Fruit fly (Drosophila melanogaster) whole organism, prepupa: ENCODE measurements around the gene CG33271.
A peak's percentile ranks its signal among the peaks of the same experiment; 100 is the strongest.

Experiments used
- Blimp-1 ChIP-seq: fragments of 200-800 bp; sonication (Bioruptor generic); optimal IDR thresholded peaks from 3 replicates; lab custom pipeline; 2017; ENCODE audit warnings: missing biosample characterization, missing genetic modification characterization, mild to moderate bottlenecking, moderate library complexity, missing genetic modification reagents
- CG10631 ChIP-seq: fragments of 200-800 bp; sonication (Bioruptor generic); optimal IDR thresholded peaks from 2 replicates; lab custom pipeline; 2016; ENCODE audit warnings: missing biosample characterization, missing genetic modification characterization
- CG11762 ChIP-seq: fragments of 200-800 bp; sonication (Bioruptor generic); optimal IDR thresholded peaks from 3 replicates; lab custom pipeline; 2016; ENCODE audit warnings: missing biosample characterization, missing genetic modification characterization; ENCODE audit not compliant: insufficient read depth
- CG11902 ChIP-seq: fragments of 200-800 bp; sonication (Bioruptor generic); optimal IDR thresholded peaks from 3 replicates; lab custom pipeline; 2016; ENCODE audit warnings: missing biosample characterization, missing genetic modification characterization
- CG15336 ChIP-seq: fragments of 200-800 bp; sonication (Bioruptor generic); IDR thresholded peaks from 2 replicates; pipeline ENCODE4 v1.3.6; 2022; ENCODE audit warnings: missing biosample characterization, missing genetic modification characterization
- CG1621 ChIP-seq: fragments of 200-800 bp; sonication (Bioruptor generic); optimal IDR thresholded peaks from 3 replicates; lab custom pipeline; 2018; ENCODE audit warnings: missing biosample characterization, mild to moderate bottlenecking, missing genetic modification characterization
- CG16779 ChIP-seq: fragments of 200-800 bp; sonication (Bioruptor generic); optimal IDR thresholded peaks from 3 replicates; lab custom pipeline; 2017; ENCODE audit warnings: missing biosample characterization, mild to moderate bottlenecking, missing genetic modification characterization
- CG34406 ChIP-seq: fragments of 200-800 bp; sonication (Bioruptor generic); optimal IDR thresholded peaks from 3 replicates; lab custom pipeline; 2016; ENCODE audit warnings: missing biosample characterization, missing genetic modification characterization
- CG3919 ChIP-seq: fragments of 200-800 bp; sonication (Bioruptor generic); optimal IDR thresholded peaks from 3 replicates; lab custom pipeline; 2016; ENCODE audit warnings: missing biosample characterization, missing genetic modification characterization
- CG6163 ChIP-seq: fragments of 200-800 bp; sonication (Bioruptor generic); IDR thresholded peaks from 3 replicates; pipeline ENCODE4 v1.3.6; 2022; ENCODE audit warnings: missing biosample characterization, missing genetic modification characterization
- CG6276 ChIP-seq: fragments of 200-800 bp; sonication (Bioruptor generic); optimal IDR thresholded peaks from 2 replicates; lab custom pipeline; 2017; ENCODE audit warnings: missing biosample characterization, mild to moderate bottlenecking, missing genetic modification characterization
- CG6792 ChIP-seq: fragments of 200-800 bp; sonication (Bioruptor generic); optimal IDR thresholded peaks from 3 replicates; lab custom pipeline; 2016; ENCODE audit warnings: missing biosample characterization, missing genetic modification characterization
- CG7368 ChIP-seq: fragments of 200-800 bp; sonication (Bioruptor generic); optimal IDR thresholded peaks from 3 replicates; lab custom pipeline; 2016; ENCODE audit warnings: missing biosample characterization, missing genetic modification characterization
- CG8119 ChIP-seq: fragments of 200-800 bp; sonication (Bioruptor generic); IDR thresholded peaks from 3 replicates; pipeline ENCODE4 v1.3.6; 2022; ENCODE audit warnings: missing biosample characterization, missing genetic modification characterization
- CG8319 ChIP-seq: fragments of 200-800 bp; sonication (Bioruptor generic); optimal IDR thresholded peaks from 3 replicates; lab custom pipeline; 2016; ENCODE audit warnings: missing biosample characterization, missing genetic modification characterization
- CG8632 ChIP-seq: fragments of 200-800 bp; sonication (Bioruptor generic); optimal IDR thresholded peaks from 3 replicates; lab custom pipeline; 2016; ENCODE audit warnings: missing biosample characterization, missing genetic modification characterization
- CG9139 ChIP-seq: fragments of 200-800 bp; sonication (Bioruptor generic); optimal IDR thresholded peaks from 3 replicates; lab custom pipeline; 2017; ENCODE audit warnings: missing biosample characterization, mild to moderate bottlenecking, missing genetic modification characterization
- Eip75B ChIP-seq: fragments of 200-800 bp; sonication (Bioruptor generic); optimal IDR thresholded peaks from 3 replicates; lab custom pipeline; 2016; ENCODE audit warnings: missing biosample characterization, missing genetic modification characterization
- Eip78C ChIP-seq: fragments of 200-800 bp; sonication (Bioruptor generic); peaks from one replicate; lab custom pipeline; 2016; ENCODE audit warnings: missing biosample characterization, missing genetic modification characterization
- Eip93F ChIP-seq: fragments of 200-800 bp; sonication (Bioruptor generic); optimal IDR thresholded peaks from 2 replicates; lab custom pipeline; 2016; ENCODE audit warnings: missing biosample characterization, mild to moderate bottlenecking, missing genetic modification characterization
- Ets21C ChIP-seq: fragments of 200-800 bp; sonication (Bioruptor generic); optimal IDR thresholded peaks from 3 replicates; lab custom pipeline; 2016; ENCODE audit warnings: missing biosample characterization, missing genetic modification characterization
- Ets96B ChIP-seq: fragments of 200-800 bp; optimal IDR thresholded peaks from 2 replicates; lab custom pipeline; 2019; ENCODE audit warnings: missing biosample characterization, mild to moderate bottlenecking, missing genetic modification characterization, moderate library complexity
- Gug ChIP-seq: fragments of 200-800 bp; sonication (Bioruptor generic); IDR thresholded peaks from 2 replicates; pipeline ENCODE4 v1.3.6; 2022; ENCODE audit warnings: missing biosample characterization, missing genetic modification characterization
- Hr39 ChIP-seq: fragments of 200-800 bp; sonication (Bioruptor generic); optimal IDR thresholded peaks from 2 replicates; lab custom pipeline; 2016; ENCODE audit warnings: missing biosample characterization, missing genetic modification characterization
- Hr4 ChIP-seq: fragments of 200-800 bp; sonication (Bioruptor generic); optimal IDR thresholded peaks from 3 replicates; lab custom pipeline; 2016; ENCODE audit warnings: missing biosample characterization, missing genetic modification characterization
- Lpt ChIP-seq: fragments of 200-800 bp; sonication (Bioruptor generic); optimal IDR thresholded peaks from 3 replicates; lab custom pipeline; 2016; ENCODE audit warnings: missing biosample characterization, missing genetic modification characterization
- Met ChIP-seq: fragments of 200-800 bp; sonication (Bioruptor generic); optimal IDR thresholded peaks from 3 replicates; lab custom pipeline; 2016; ENCODE audit warnings: missing biosample characterization, missing genetic modification characterization
- OdsH ChIP-seq: fragments of 200-800 bp; sonication (Bioruptor generic); optimal IDR thresholded peaks from 3 replicates; lab custom pipeline; 2016; ENCODE audit warnings: missing biosample characterization, missing genetic modification characterization
- Smox ChIP-seq: fragments of 200-800 bp; sonication (Bioruptor generic); optimal IDR thresholded peaks from 3 replicates; lab custom pipeline; 2016; ENCODE audit warnings: missing biosample characterization, missing genetic modification characterization
- Sox102F ChIP-seq: fragments of 200-800 bp; sonication (Bioruptor generic); optimal IDR thresholded peaks from 2 replicates; lab custom pipeline; 2016; ENCODE audit warnings: missing biosample characterization, mild to moderate bottlenecking, missing genetic modification characterization
- Sox14 ChIP-seq: fragments of 200-800 bp; sonication (Bioruptor generic); optimal IDR thresholded peaks from 3 replicates; lab custom pipeline; 2016; ENCODE audit warnings: missing biosample characterization, missing genetic modification characterization
- Sox15 ChIP-seq: fragments of 200-800 bp; sonication (Bioruptor generic); optimal IDR thresholded peaks from 3 replicates; lab custom pipeline; 2016; ENCODE audit warnings: missing biosample characterization, missing genetic modification characterization
- cyc ChIP-seq: fragments of 200-800 bp; sonication (Bioruptor generic); optimal IDR thresholded peaks from 3 replicates; lab custom pipeline; 2016; ENCODE audit warnings: missing biosample characterization, missing genetic modification characterization
- dac ChIP-seq: fragments of 200-800 bp; sonication (Bioruptor generic); optimal IDR thresholded peaks from 2 replicates; lab custom pipeline; 2017; ENCODE audit warnings: missing biosample characterization, mild to moderate bottlenecking, missing genetic modification characterization
- dsx ChIP-seq: fragments of 200-800 bp; optimal IDR thresholded peaks from 3 replicates; lab custom pipeline; 2019; ENCODE audit warnings: missing biosample characterization, mild to moderate bottlenecking, missing genetic modification characterization, moderate library complexity; ENCODE audit not compliant: poor library complexity, severe bottlenecking
- eg ChIP-seq: fragments of 200-800 bp; sonication (Bioruptor generic); IDR thresholded peaks from 3 replicates; pipeline ENCODE4 v1.3.6; 2022; ENCODE audit warnings: missing biosample characterization, missing genetic modification characterization
- fkh ChIP-seq: fragments of 200-800 bp; sonication (Bioruptor generic); optimal IDR thresholded peaks from 3 replicates; lab custom pipeline; 2017; ENCODE audit warnings: missing biosample characterization, mild to moderate bottlenecking, missing genetic modification characterization, moderate library complexity
- lz ChIP-seq: fragments of 200-800 bp; sonication (Bioruptor generic); optimal IDR thresholded peaks from 3 replicates; lab custom pipeline; 2016; ENCODE audit warnings: missing biosample characterization, missing genetic modification characterization
- net ChIP-seq: fragments of 200-800 bp; sonication (Bioruptor generic); optimal IDR thresholded peaks from 3 replicates; lab custom pipeline; 2016; ENCODE audit warnings: missing biosample characterization, missing genetic modification characterization
- spab ChIP-seq: fragments of 200-800 bp; sonication (Bioruptor generic); optimal IDR thresholded peaks from 2 replicates; lab custom pipeline; 2017; ENCODE audit warnings: missing biosample characterization, mild to moderate bottlenecking, missing genetic modification characterization, missing genetic modification reagents
- ss ChIP-seq, 2 experiments: fragments of 200-800 bp; sonication (Bioruptor generic); optimal IDR thresholded peaks; 2 replicates in 1 of 2; 3 replicates in 1 of 2; lab custom pipeline; 2017 to 2018; ENCODE audit warnings: mild to moderate bottlenecking in 2 of 2, missing biosample characterization in 2 of 2, missing genetic modification characterization in 2 of 2, moderate library complexity in 1 of 2
- svp ChIP-seq: fragments of 200-800 bp; sonication (Bioruptor generic); peaks from one replicate; lab custom pipeline; 2016; ENCODE audit warnings: missing biosample characterization, missing genetic modification characterization
- vri ChIP-seq: fragments of 200-800 bp; sonication (Bioruptor generic); optimal IDR thresholded peaks from 3 replicates; lab custom pipeline; 2016; ENCODE audit warnings: missing biosample characterization, mild to moderate bottlenecking, missing genetic modification characterization

The CG33271 gene

dm6 chr3L:11542437-11542836, 34.9 kb downstream of the CG33271 start:
- TF ChIP-seq CG3919 (GFP tag; lab: Kevin White, UChicago) (peak; percentile 13), eg (no peak)

- TF ChIP-seq Ets96B (no peak), fkh (peak; percentile 89)
Measured at dm6 chr3L:11540330-11540702, 37.0 kb downstream of the CG33271 start.

- TF ChIP-seq eg (no peak), OdsH (GFP tag; lab: Kevin White, UChicago) (no peak), Eip93F (no peak), CG8319 (no peak), Sox102F (GFP tag; lab: Kevin White, UChicago) (no peak), Sox15 (GFP tag; lab: Kevin White, UChicago) (no peak), fkh (no peak), CG3919 (GFP tag; lab: Kevin White, UChicago) (no peak), CG6163 (GFP tag; lab: Robert Waterston, UW) (no peak), Hr39 (no peak), CG15336 (GFP tag; lab: Robert Waterston, UW) (no peak)
Measured at dm6 chr3L:11539511-11540329, 37.6 kb downstream of the CG33271 start.

- TF ChIP-seq Smox (GFP tag; lab: Kevin White, UChicago) (no peak), net (GFP tag; lab: Kevin White, UChicago) (no peak), Sox14 (GFP tag; lab: Kevin White, UChicago) (peak; percentile 20), Blimp-1 (GFP tag; lab: Kevin White, UChicago) (no peak), CG1621 (tag; lab: Kevin White, UChicago) (no peak), CG6163 (GFP tag; lab: Robert Waterston, UW) (no peak), Eip78C (GFP tag; lab: Kevin White, UChicago) (peak; percentile 68), Hr39 (no peak), Hr4 (peak; percentile 64), dac (GFP tag; lab: Kevin White, UChicago) (peak; percentile 45), ss (GFP tag; optimal IDR thresholded peaks at IDR 0.05; lab: Kevin White, UChicago) (no peak), CG16779 (no peak), Gug (GFP tag; lab: Robert Waterston, UW) (no peak), CG11902 (no peak), Ets21C (GFP tag; lab: Kevin White, UChicago) (no peak), CG8319 (no peak), OdsH (GFP tag; lab: Kevin White, UChicago) (peak; percentile 48), CG15336 (GFP tag; lab: Robert Waterston, UW) (peak; percentile 73), CG6276 (GFP tag; lab: Kevin White, UChicago) (peak; percentile 59), CG7368 (no peak), lz (GFP tag; lab: Kevin White, UChicago) (peak; percentile 22), vri (GFP tag; lab: Kevin White, UChicago) (no peak), cyc (no peak), CG9139 (GFP tag; lab: Kevin White, UChicago) (no peak), Lpt (GFP tag; lab: Kevin White, UChicago) (peak; percentile 46), CG10631 (GFP tag; lab: Kevin White, UChicago) (peak; percentile 19), CG8119 (peak; percentile 68), Eip75B (GFP tag; lab: Kevin White, UChicago) (no peak), Met (GFP tag; lab: Kevin White, UChicago) (no peak), CG8632 (GFP tag; lab: Kevin White, UChicago) (no peak), CG34406 (GFP tag; lab: Kevin White, UChicago) (no peak), dsx (GFP tag; lab: Kevin White, UChicago) (no peak), Eip93F (no peak), svp (peak; percentile 41), spab (GFP tag; lab: Kevin White, UChicago) (no peak), CG6792 (GFP tag; lab: Kevin White, UChicago) (no peak), CG11762 (no peak), Sox102F (GFP tag; lab: Kevin White, UChicago) (no peak), Sox15 (GFP tag; lab: Kevin White, UChicago) (no peak)
Measured at dm6 chr3L:11536767-11537419, 40.4 kb downstream of the CG33271 start.
